Worm (Caenorhabditis elegans): ENCODE results near the gene rpl-12.

Gene rpl-12

ce11 chrIV:13241340-13241739 lies 889 bp upstream of the rpl-12 start:
- no peak for TF ChIP-seq nhr-237 (tag; optimal IDR thresholded peaks at IDR 0.05)
- TF ChIP-seq nhr-10 (tag; optimal IDR thresholded peaks at IDR 0.05) = no peak
- 0 out of 2 replicates have a peak, but pooled peaks have one; percentile 5 for TF ChIP-seq lin-38 (GFP tag; IDR thresholded peaks at IDR 0.05)
- no peak for TF ChIP-seq saeg-2 (GFP tag; IDR thresholded peaks at IDR 0.05)
- no peak for TF ChIP-seq ceh-62 (tag; optimal IDR thresholded peaks at IDR 0.05)
- TF ChIP-seq nhr-11 (tag; optimal IDR thresholded peaks at IDR 0.05) = no peak
- no peak for TF ChIP-seq dve-1 (tag; optimal IDR thresholded peaks at IDR 0.05; ENCODE audit: insufficient read depth)
- TF ChIP-seq aha-1 (tag) = peak; percentile 72
- no peak for TF ChIP-seq zfp-2 (tag; optimal IDR thresholded peaks at IDR 0.05)
- no peak for TF ChIP-seq R02D3.7 (tag; optimal IDR thresholded peaks at IDR 0.05)
- peak in 1 of 2 experiments; percentile 63 for TF ChIP-seq unc-62 (GFP tag; optimal IDR thresholded peaks at IDR 0.05 in 1 of 2)
- no peak for TF ChIP-seq unc-62 (tag; optimal IDR thresholded peaks at IDR 0.05)
- TF ChIP-seq mxl-2 (GFP tag; conservative IDR thresholded peaks at IDR 0.05) = no peak
- no peak for TF ChIP-seq mdt-29 (GFP tag; IDR thresholded peaks at IDR 0.05)
- TF ChIP-seq ceh-44 (GFP tag; IDR thresholded peaks at IDR 0.05) = no peak
- no peak for TF ChIP-seq daf-8 (GFP tag; IDR thresholded peaks at IDR 0.05)
- TF ChIP-seq arid-1 (GFP tag; conservative IDR thresholded peaks at IDR 0.05) = no peak
- no peak for TF ChIP-seq hmg-1.1 (GFP tag; IDR thresholded peaks at IDR 0.05)
- TF ChIP-seq nhr-102 (tag; optimal IDR thresholded peaks at IDR 0.05) = no peak
- no peak for TF ChIP-seq ctbp-1 (GFP tag; IDR thresholded peaks at IDR 0.05)

- no peak for TF ChIP-seq nhr-48 (tag; optimal IDR thresholded peaks at IDR 0.05)
- TF ChIP-seq lin-15B (tag; optimal IDR thresholded peaks at IDR 0.05) = no peak
- no peak for TF ChIP-seq lim-7 (GFP tag; IDR thresholded peaks at IDR 0.05)
- no peak for TF ChIP-seq lin-38 (GFP tag; IDR thresholded peaks at IDR 0.05)
- TF ChIP-seq aha-1 (tag) = no peak
- no peak for TF ChIP-seq F37D6.2 (tag; optimal IDR thresholded peaks at IDR 0.05)
- TF ChIP-seq fos-1 (tag; optimal IDR thresholded peaks at IDR 0.05) = no peak
- no peak for TF ChIP-seq ceh-28 (tag; optimal IDR thresholded peaks at IDR 0.05)
- TF ChIP-seq madf-5 (GFP tag; IDR thresholded peaks at IDR 0.05) = no peak
- TF ChIP-seq hmg-1.1 (GFP tag; IDR thresholded peaks at IDR 0.05) = no peak
- TF ChIP-seq ZK337.2 (GFP tag; IDR thresholded peaks at IDR 0.05) = no peak
- TF ChIP-seq zag-1 (tag; optimal IDR thresholded peaks at IDR 0.05) = no peak
- no peak for TF ChIP-seq ceh-32 (tag; optimal IDR thresholded peaks at IDR 0.05; ENCODE audit: poor library complexity)
- TF ChIP-seq Y48G9A.11 (GFP tag; IDR thresholded peaks at IDR 0.05) = no peak
Measured at ce11 chrIV:13240842-13241143, 342 bp upstream of the rpl-12 start, which contains the start of gene lin-54. Gene lin-54 (plus strand): TSS chrIV:13241044.

ce11 chrIV:13238943-13239861 lies 1.2 kb downstream of the rpl-12 start, which contains the start of gene tag-115:
Gene tag-115 (minus strand): TSS chrIV:13239414.
- TF ChIP-seq arid-1 (GFP tag; conservative IDR thresholded peaks at IDR 0.05) = peak; percentile 83
- TF ChIP-seq unc-62 (GFP tag; optimal IDR thresholded peaks at IDR 0.05 in 1 of 2) = peak in 1 of 2 experiments; percentile 83
- no peak for TF ChIP-seq unc-62 (tag; optimal IDR thresholded peaks at IDR 0.05)
- TF ChIP-seq aha-1 (tag) = peak; percentile 85
- TF ChIP-seq nhr-41 (GFP tag; IDR thresholded peaks at IDR 0.05) = no peak
- TF ChIP-seq lin-15B (tag; optimal IDR thresholded peaks at IDR 0.05) = no peak
- no peak for TF ChIP-seq egl-27 (tag; optimal IDR thresholded peaks at IDR 0.05)
- TF ChIP-seq egl-43 (GFP tag; IDR thresholded peaks at IDR 0.05) = no peak
- peak; percentile 25 for TF ChIP-seq hlh-30 (tag; optimal IDR thresholded peaks at IDR 0.05; ENCODE audit: insufficient read depth)
- TF ChIP-seq daf-16 (GFP tag; optimal IDR thresholded peaks at IDR 0.05) = peak in 1 of 2 experiments; percentile 12
- peak; percentile 33 for TF ChIP-seq daf-16 (tag; optimal IDR thresholded peaks at IDR 0.05)
- no peak for TF ChIP-seq aly-2 (tag; optimal IDR thresholded peaks at IDR 0.05)
- TF ChIP-seq spr-1 (tag; optimal IDR thresholded peaks at IDR 0.05) = peak; percentile 26
- TF ChIP-seq mep-1 (tag; optimal IDR thresholded peaks at IDR 0.05) = peak; percentile 3
- TF ChIP-seq saeg-2 (GFP tag; IDR thresholded peaks at IDR 0.05) = no peak
- TF ChIP-seq nhr-102 (tag; optimal IDR thresholded peaks at IDR 0.05) = peak; percentile 56
- peak; percentile 69 for TF ChIP-seq F49E8.2 (tag; optimal IDR thresholded peaks at IDR 0.05; ENCODE audit: borderline replicate concordance)
- no peak for TF ChIP-seq vab-7 (GFP tag; IDR thresholded peaks at IDR 0.05)
- TF ChIP-seq tra-1 (GFP tag; IDR thresholded peaks at IDR 0.05) = peak; percentile 62
- TF ChIP-seq snpc-1.2 (GFP tag; IDR thresholded peaks at IDR 0.05) = peak; percentile 81
- peak; percentile 6 for TF ChIP-seq ztf-7 (tag; optimal IDR thresholded peaks at IDR 0.05)
- TF ChIP-seq nhr-237 (tag; optimal IDR thresholded peaks at IDR 0.05) = no peak
- peak; percentile 8 for TF ChIP-seq Y5F2A.4 (GFP tag; optimal IDR thresholded peaks at IDR 0.05)
- peak; percentile 48 for TF ChIP-seq nhr-48 (tag; optimal IDR thresholded peaks at IDR 0.05)
- no peak for TF ChIP-seq nhr-6 (tag; optimal IDR thresholded peaks at IDR 0.05)

Data from whole organism, L4 larva.